Fruit fly (Drosophila melanogaster) whole organism, embryonic: ENCODE results near the gene bumpel.

Source experiments
- ATbp ChIP-seq: fragments of 200-800 bp; sonication (Bioruptor generic); optimal IDR thresholded peaks from 2 replicates; lab custom pipeline; 2017; ENCODE audit warnings: missing biosample characterization, mild to moderate bottlenecking, missing genetic modification characterization, missing genetic modification reagents
- Aef1 ChIP-seq: fragments of 200-800 bp; sonication (Bioruptor generic); IDR thresholded peaks from 3 replicates; pipeline ENCODE4 v1.3.6; 2022; ENCODE audit warnings: missing biosample characterization, missing genetic modification characterization
- Antp ChIP-seq: fragments of 200-800 bp; sonication (Bioruptor generic); optimal IDR thresholded peaks from 3 replicates; lab custom pipeline; 2016; ENCODE audit warnings: missing biosample characterization, missing genetic modification characterization
- Awh ChIP-seq: fragments of 200-800 bp; sonication (Bioruptor generic); IDR thresholded peaks from 2 replicates; pipeline ENCODE4, ENCODE4 v1.3.6; 2022; ENCODE audit warnings: missing biosample characterization, missing genetic modification characterization
- C15 ChIP-seq: fragments of 200-800 bp; sonication (Bioruptor generic); IDR thresholded peaks from 3 replicates; pipeline ENCODE4 v1.3.6; 2022; ENCODE audit warnings: missing biosample characterization, missing genetic modification characterization
- CG10462 ChIP-seq: fragments of 200-800 bp; sonication (Bioruptor generic); optimal IDR thresholded peaks from 2 replicates; lab custom pipeline; 2016; ENCODE audit warnings: missing biosample characterization, missing genetic modification characterization
- CG11696 ChIP-seq: fragments of 200-800 bp; sonication (Bioruptor generic); IDR thresholded peaks from 2 replicates; pipeline ENCODE4 v1.3.6; 2022; ENCODE audit warnings: missing biosample characterization, missing genetic modification characterization
- CG12104 ChIP-seq: fragments of 200-800 bp; sonication (Bioruptor generic); optimal IDR thresholded peaks from 3 replicates; lab custom pipeline; 2016; ENCODE audit warnings: missing biosample characterization, missing genetic modification characterization
- CG12659 ChIP-seq: fragments of 200-800 bp; sonication (Bioruptor generic); optimal IDR thresholded peaks from 3 replicates; lab custom pipeline; 2017; ENCODE audit warnings: mild to moderate bottlenecking, missing biosample characterization, missing genetic modification reagents, missing genetic modification characterization
- CG1602 ChIP-seq: fragments of 200-800 bp; sonication (Bioruptor generic); optimal IDR thresholded peaks from 3 replicates; lab custom pipeline; 2016; ENCODE audit warnings: missing biosample characterization, missing genetic modification characterization
- CG16779 ChIP-seq: fragments of 200-800 bp; sonication (Bioruptor generic); IDR thresholded peaks from 2 replicates; pipeline ENCODE4 v1.3.6; 2022; ENCODE audit warnings: missing biosample characterization, missing genetic modification characterization
- CG1832 ChIP-seq: fragments of 200-800 bp; sonication (Bioruptor generic); optimal IDR thresholded peaks from 2 replicates; lab custom pipeline; 2017; ENCODE audit warnings: missing biosample characterization, mild to moderate bottlenecking, missing genetic modification characterization, inconsistent platforms
- CG18619 ChIP-seq: fragments of 200-800 bp; sonication (Bioruptor generic); optimal IDR thresholded peaks from 3 replicates; lab custom pipeline; 2017; ENCODE audit warnings: missing biosample characterization, mild to moderate bottlenecking, missing genetic modification characterization
- CG2129 ChIP-seq: fragments of 200-800 bp; sonication (Bioruptor generic); IDR thresholded peaks from 2 replicates; pipeline ENCODE4 v1.3.6; 2022; ENCODE audit warnings: missing biosample characterization, missing genetic modification characterization; ENCODE audit not compliant: partially characterized antibody
- CG6854 ChIP-seq: fragments of 200-800 bp; sonication (Bioruptor generic); optimal IDR thresholded peaks from 3 replicates; lab custom pipeline; 2017; ENCODE audit warnings: missing biosample characterization, mild to moderate bottlenecking, missing genetic modification characterization
- CG7963 ChIP-seq: fragments of 200-800 bp; sonication (Bioruptor generic); IDR thresholded peaks from 3 replicates; pipeline ENCODE4 v1.3.6; 2022; ENCODE audit warnings: missing biosample characterization, missing genetic modification characterization; ENCODE audit not compliant: partially characterized antibody
- CG8388 ChIP-seq: fragments of 200-800 bp; sonication (Bioruptor generic); optimal IDR thresholded peaks from 2 replicates; lab custom pipeline; 2019; ENCODE audit warnings: missing biosample characterization, mild to moderate bottlenecking, missing genetic modification characterization, moderate library complexity
- CG8478 ChIP-seq: fragments of >200 bp; optimal IDR thresholded peaks from 2 replicates; lab custom pipeline; 2018
- CG8765 ChIP-seq: fragments of 200-800 bp; sonication (Bioruptor generic); IDR thresholded peaks from 2 replicates; pipeline ENCODE4 v1.3.6; 2022; ENCODE audit warnings: missing biosample characterization, missing genetic modification characterization
- CG9609 ChIP-seq: fragments of 200-800 bp; sonication (Bioruptor generic); optimal IDR thresholded peaks from 3 replicates; lab custom pipeline; 2016; ENCODE audit warnings: missing biosample characterization, missing genetic modification characterization
- Dfd ChIP-seq, 2 experiments: fragments of >200 bp; optimal IDR thresholded peaks; 2 replicates each; lab custom pipeline; 2017; ENCODE audit warnings: missing biosample characterization in 2 of 2, missing genetic modification characterization in 2 of 2
- Dip3 ChIP-seq: fragments of 200-800 bp; sonication (Bioruptor generic); optimal IDR thresholded peaks from 3 replicates; lab custom pipeline; 2016; ENCODE audit warnings: missing biosample characterization, missing genetic modification characterization
- Dref ChIP-seq: fragments of 200-800 bp; sonication (Bioruptor generic); IDR thresholded peaks from 2 replicates; pipeline ENCODE4 v1.3.6; 2022; ENCODE audit warnings: missing biosample characterization, missing genetic modification characterization
- H15 ChIP-seq: fragments of 200-800 bp; sonication (Bioruptor generic); IDR thresholded peaks from 3 replicates; pipeline ENCODE4 v1.3.6; 2022; ENCODE audit warnings: missing biosample characterization, missing genetic modification characterization
- HLHmδ ChIP-seq: fragments of 200-800 bp; sonication (Bioruptor generic); optimal IDR thresholded peaks from 2 replicates; lab custom pipeline; 2018; ENCODE audit warnings: missing biosample characterization, mild to moderate bottlenecking, missing genetic modification characterization, moderate library complexity
- Lim3 ChIP-seq: fragments of 200-800 bp; sonication (Bioruptor generic); IDR thresholded peaks from 2 replicates; pipeline ENCODE4 v1.3.6; 2022; ENCODE audit warnings: missing biosample characterization, missing genetic modification characterization
- Max ChIP-seq: fragments of 200-800 bp; sonication (Bioruptor generic); optimal IDR thresholded peaks from 2 replicates; lab custom pipeline; 2016; ENCODE audit warnings: missing biosample characterization, mild to moderate bottlenecking, missing genetic modification characterization
- NFAT ChIP-seq: fragments of 200-800 bp; sonication (Bioruptor generic); IDR thresholded peaks from 2 replicates; pipeline ENCODE4 v1.3.6; 2022; ENCODE audit warnings: missing biosample characterization, missing genetic modification characterization
- Trl ChIP-seq, 3 experiments: fragments of >200 bp in 2 of 3; fragments of 200-800 bp in 1 of 3; sonication (Bioruptor generic) in 1 of 3; optimal IDR thresholded peaks; 2 replicates in 1 of 3; 3 replicates in 2 of 3; lab custom pipeline; 2016 to 2017; ENCODE audit warnings: missing biosample characterization in 1 of 3, missing genetic modification characterization in 1 of 3
- amos ChIP-seq: fragments of 200-800 bp; sonication (Bioruptor generic); IDR thresholded peaks from 2 replicates; pipeline ENCODE4 v1.3.6; 2022; ENCODE audit warnings: missing biosample characterization, missing genetic modification characterization; ENCODE audit not compliant: partially characterized antibody
- ase ChIP-seq: fragments of 200-800 bp; sonication (Bioruptor generic); IDR thresholded peaks from 3 replicates; pipeline ENCODE4 v1.3.6; 2022; ENCODE audit warnings: missing biosample characterization, missing genetic modification characterization
- bab2 ChIP-seq: fragments of 200-800 bp; sonication (Bioruptor generic); optimal IDR thresholded peaks from 2 replicates; lab custom pipeline; 2016; ENCODE audit warnings: missing biosample characterization, missing genetic modification characterization
- cato ChIP-seq: fragments of 200-800 bp; sonication (Bioruptor generic); optimal IDR thresholded peaks from 2 replicates; lab custom pipeline; 2016; ENCODE audit warnings: missing biosample characterization, missing genetic modification characterization, borderline replicate concordance
- dmrt99B ChIP-seq: fragments of 200-800 bp; sonication (Bioruptor generic); optimal IDR thresholded peaks from 2 replicates; lab custom pipeline; 2018; ENCODE audit warnings: missing biosample characterization, mild to moderate bottlenecking, missing genetic modification characterization, moderate library complexity
- fd102C ChIP-seq: fragments of 200-800 bp; sonication (Bioruptor generic); optimal IDR thresholded peaks from 2 replicates; lab custom pipeline; 2018; ENCODE audit warnings: missing biosample characterization, mild to moderate bottlenecking, missing genetic modification characterization, moderate library complexity
- fd64A ChIP-seq: fragments of 200-800 bp; sonication (Bioruptor generic); optimal IDR thresholded peaks from 3 replicates; lab custom pipeline; 2018; ENCODE audit warnings: missing biosample characterization, mild to moderate bottlenecking, missing genetic modification characterization
- gsb-n ChIP-seq: fragments of 200-800 bp; sonication (Bioruptor generic); optimal IDR thresholded peaks from 3 replicates; lab custom pipeline; 2018; ENCODE audit warnings: missing biosample characterization, mild to moderate bottlenecking, missing genetic modification characterization
- hth ChIP-seq: fragments of >200 bp; optimal IDR thresholded peaks from 2 replicates; lab custom pipeline; 2017; ENCODE audit warnings: inconsistent platforms
- lov ChIP-seq, 2 experiments: fragments of 200-800 bp in 1 of 2; fragments of >200 bp in 1 of 2; sonication (Bioruptor generic) in 1 of 2; IDR thresholded peaks in 1 of 2; optimal IDR thresholded peaks in 1 of 2; 2 replicates in 1 of 2; 3 replicates in 1 of 2; pipeline versions ENCODE4 v1.3.6 to Lab custom; 2017 to 2022; ENCODE audit warnings: missing biosample characterization in 1 of 2, missing genetic modification characterization in 1 of 2
- nmo ChIP-seq: fragments of 200-800 bp; sonication (Bioruptor generic); optimal IDR thresholded peaks from 2 replicates; lab custom pipeline; 2018; ENCODE audit warnings: missing biosample characterization, mild to moderate bottlenecking, missing genetic modification characterization, moderate library complexity
- sc ChIP-seq, 3 experiments: fragments of >200 bp in 2 of 3; fragments of 200-800 bp in 1 of 3; sonication (Bioruptor generic) in 1 of 3; optimal IDR thresholded peaks; 2 replicates in 2 of 3; 3 replicates in 1 of 3; lab custom pipeline; 2017; ENCODE audit warnings: mild to moderate bottlenecking in 1 of 3, missing biosample characterization in 1 of 3, missing genetic modification characterization in 1 of 3, missing genetic modification reagents in 1 of 3
- sob ChIP-seq: fragments of 200-800 bp; sonication (Bioruptor generic); IDR thresholded peaks from 2 replicates; pipeline ENCODE4 v1.3.6; 2022; ENCODE audit warnings: missing biosample characterization, missing genetic modification characterization
- stc ChIP-seq: fragments of 200-800 bp; sonication (Bioruptor generic); IDR thresholded peaks from 2 replicates; pipeline ENCODE4 v1.3.6; 2022; ENCODE audit warnings: missing biosample characterization, missing genetic modification characterization
- tx ChIP-seq: fragments of 200-800 bp; sonication (Bioruptor generic); optimal IDR thresholded peaks from 2 replicates; lab custom pipeline; 2016; ENCODE audit warnings: missing biosample characterization, missing genetic modification characterization
- vfl ChIP-seq: fragments of 200-800 bp; sonication (Bioruptor generic); optimal IDR thresholded peaks from 2 replicates; lab custom pipeline; 2016; ENCODE audit warnings: missing biosample characterization, missing genetic modification characterization
- vnd ChIP-seq: fragments of 200-800 bp; sonication (Bioruptor generic); IDR thresholded peaks from 3 replicates; pipeline ENCODE4 v1.3.6; 2022; ENCODE audit warnings: missing biosample characterization, missing genetic modification characterization; ENCODE audit not compliant: partially characterized antibody
- yki ChIP-seq: fragments of >200 bp; optimal IDR thresholded peaks from 3 replicates; lab custom pipeline; 2018
- z ChIP-seq: fragments of 200-800 bp; sonication (Bioruptor generic); IDR thresholded peaks from 3 replicates; pipeline ENCODE4 v1.3.6; 2022; ENCODE audit warnings: missing biosample characterization, missing genetic modification characterization
- zfh2 ChIP-seq: fragments of 200-800 bp; sonication (Bioruptor generic); optimal IDR thresholded peaks from 2 replicates; lab custom pipeline; 2016; ENCODE audit warnings: missing biosample characterization, missing genetic modification characterization

Gene bumpel

DNA sequence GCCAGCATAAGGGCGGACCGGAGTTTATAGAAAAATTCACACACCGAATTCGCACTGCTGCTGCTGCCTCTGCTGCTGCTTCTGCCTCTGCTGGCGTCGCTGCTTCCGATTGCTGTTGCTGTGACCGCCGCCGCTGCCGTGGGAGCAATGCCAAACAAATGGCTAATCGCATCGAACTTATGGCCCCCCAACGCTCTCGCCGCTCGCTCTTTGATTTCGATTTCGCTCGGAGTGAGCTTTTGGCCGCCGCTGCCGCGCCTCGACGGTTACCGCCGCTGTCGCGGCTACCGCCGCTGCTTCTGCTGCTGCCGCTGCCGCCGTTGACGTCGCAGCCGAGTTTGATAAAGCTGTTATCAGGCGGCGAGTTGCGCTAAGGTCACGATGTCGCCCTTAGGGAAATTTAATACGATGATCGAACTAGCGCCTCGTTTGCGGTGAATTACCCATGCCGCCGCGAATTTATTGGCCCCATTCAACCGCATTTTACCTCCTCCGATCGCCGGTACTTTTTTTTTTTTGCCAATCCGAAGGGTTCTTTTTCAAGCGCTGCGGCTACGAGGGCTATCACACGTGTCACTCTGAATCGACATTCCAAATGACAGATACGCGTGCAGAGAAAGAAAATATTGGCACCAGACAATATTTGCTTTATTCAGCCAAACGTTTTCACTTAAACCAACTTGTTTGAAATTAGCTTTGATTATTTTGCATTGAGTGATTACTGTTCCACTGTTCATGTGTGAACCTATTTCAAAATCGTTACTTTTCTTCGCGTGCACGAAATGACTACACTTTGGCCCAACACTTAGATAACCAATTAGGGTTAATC is 39.8 kb upstream of the bumpel start (continued):
- peak; percentile 47 for TF ChIP-seq bab2
- TF ChIP-seq z, result no peak
- TF ChIP-seq CG18619, result peak; percentile 59
- TF ChIP-seq Aef1 (GFP tag; lab: Robert Waterston, UW), result peak; percentile 86
- no peak for TF ChIP-seq vfl (GFP tag; lab: Kevin White, UChicago)
- TF ChIP-seq CG9609 (GFP tag; lab: Kevin White, UChicago), result peak; percentile 64
- peak; percentile 73; the same call in 1 of the 2 replicates for TF ChIP-seq Awh
- peak; percentile 38 for TF ChIP-seq CG6854 (GFP tag; lab: Kevin White, UChicago)
- peak; percentile 53 for TF ChIP-seq nmo (GFP tag; lab: Kevin White, UChicago)
- TF ChIP-seq lov (optimal IDR thresholded peaks at IDR 0.05; lab: Kevin White, UChicago), result no peak
- no peak for TF ChIP-seq lov (GFP tag; IDR thresholded peaks at IDR 0.05; lab: Robert Waterston, UW)
- TF ChIP-seq Lim3, result no peak
- TF ChIP-seq C15 (GFP tag; lab: Robert Waterston, UW), result peak; percentile 77; the same call in 2 of the 3 replicates
- TF ChIP-seq sob (GFP tag; lab: Robert Waterston, UW), result peak; percentile 85
- TF ChIP-seq CG7963 (GFP tag; lab: Robert Waterston, UW), result no peak
- TF ChIP-seq tx, result peak; percentile 48
- TF ChIP-seq stc, result peak; percentile 54; the same call in 1 of the 2 replicates
- TF ChIP-seq ase, result peak; percentile 69; the same call in 2 of the 3 replicates
- no peak for TF ChIP-seq CG8765
- TF ChIP-seq CG10462 (GFP tag; lab: Kevin White, UChicago), result no peak
- TF ChIP-seq cato, result no peak
- TF ChIP-seq CG12659 (GFP tag; lab: Kevin White, UChicago), result peak; percentile 54
- no peak for TF ChIP-seq sc (optimal IDR thresholded peaks at IDR 0.05; lab: Kevin White, UChicago)
- TF ChIP-seq sc (GFP tag; optimal IDR thresholded peaks at IDR 0.05; lab: Kevin White, UChicago), result no peak
- no peak for TF ChIP-seq Dref (GFP tag; lab: Robert Waterston, UW)
- TF ChIP-seq CG1832 (GFP tag; lab: Kevin White, UChicago), result no peak
- TF ChIP-seq amos (GFP tag; lab: Robert Waterston, UW), result no peak
- peak; percentile 68 for TF ChIP-seq dmrt99B (tag; lab: Kevin White, UChicago)
- peak; percentile 72 for TF ChIP-seq Antp
- peak; percentile 45; the same call in 1 of the 2 replicates for TF ChIP-seq CG16779 (GFP tag; lab: Robert Waterston, UW)
- peak; percentile 62 for TF ChIP-seq Dip3 (GFP tag; lab: Kevin White, UChicago)
- peak; percentile 80 for TF ChIP-seq H15
- peak; percentile 12 to 59 for TF ChIP-seq Trl (optimal IDR thresholded peaks at IDR 0.05; lab: Kevin White, UChicago)
- peak; percentile 40 for TF ChIP-seq Trl (GFP tag; optimal IDR thresholded peaks at IDR 0.05; lab: Kevin White, UChicago)
- no peak for TF ChIP-seq vnd (GFP tag; lab: Robert Waterston, UW)
- TF ChIP-seq fd64A (GFP tag; lab: Kevin White, UChicago), result no peak
- TF ChIP-seq CG1602 (GFP tag; lab: Kevin White, UChicago), result peak; percentile 33
- no peak for TF ChIP-seq hth
- peak; percentile 71 for TF ChIP-seq NFAT (GFP tag; lab: Robert Waterston, UW)
- no peak for TF ChIP-seq CG11696 (GFP tag; lab: Robert Waterston, UW)
- no peak for TF ChIP-seq gsb-n
- TF ChIP-seq CG2129 (GFP tag; lab: Robert Waterston, UW), result no peak
- TF ChIP-seq Max (GFP tag; lab: Kevin White, UChicago), result peak; percentile 4
- TF ChIP-seq CG12104, result no peak
- no peak for TF ChIP-seq Dfd (GFP tag; optimal IDR thresholded peaks at IDR 0.05; lab: Kevin White, UChicago)
- TF ChIP-seq CG8388 (GFP tag; lab: Kevin White, UChicago), result peak; percentile 17
- TF ChIP-seq yki (lab: Kevin White, UChicago), result no peak
- TF ChIP-seq fd102C (GFP tag; lab: Kevin White, UChicago), result no peak
- TF ChIP-seq ATbp (GFP tag; lab: Kevin White, UChicago), result no peak
- no peak for TF ChIP-seq CG8478 (lab: Kevin White, UChicago)
- TF ChIP-seq zfh2 (GFP tag; lab: Kevin White, UChicago), result peak; percentile 61
- no peak for TF ChIP-seq HLHmδ (GFP tag; lab: Kevin White, UChicago)
